Fruit fly (Drosophila melanogaster) whole organism, prepupa: ENCODE data around the gene ebi.

Source experiments
- Blimp-1 ChIP-seq: fragments of 200-800 bp; sonication (Bioruptor generic); optimal IDR thresholded peaks from 3 replicates; lab custom pipeline; 2017; ENCODE audit warnings: missing biosample characterization, missing genetic modification characterization, mild to moderate bottlenecking, moderate library complexity, missing genetic modification reagents
- CG10631 ChIP-seq: fragments of 200-800 bp; sonication (Bioruptor generic); optimal IDR thresholded peaks from 2 replicates; lab custom pipeline; 2016; ENCODE audit warnings: missing biosample characterization, missing genetic modification characterization
- CG10669 ChIP-seq: fragments of 200-800 bp; sonication (Bioruptor generic); optimal IDR thresholded peaks from 3 replicates; lab custom pipeline; 2018; ENCODE audit warnings: missing biosample characterization, mild to moderate bottlenecking, missing genetic modification characterization, moderate library complexity
- CG11294 ChIP-seq: fragments of 200-800 bp; sonication (Bioruptor generic); IDR thresholded peaks from 2 replicates; pipeline ENCODE4 v1.3.6; 2022; ENCODE audit warnings: missing biosample characterization, missing genetic modification characterization
- CG11762 ChIP-seq: fragments of 200-800 bp; sonication (Bioruptor generic); optimal IDR thresholded peaks from 3 replicates; lab custom pipeline; 2016; ENCODE audit warnings: missing biosample characterization, missing genetic modification characterization; ENCODE audit not compliant: insufficient read depth
- CG11902 ChIP-seq: fragments of 200-800 bp; sonication (Bioruptor generic); optimal IDR thresholded peaks from 3 replicates; lab custom pipeline; 2016; ENCODE audit warnings: missing biosample characterization, missing genetic modification characterization
- CG15336 ChIP-seq: fragments of 200-800 bp; sonication (Bioruptor generic); IDR thresholded peaks from 2 replicates; pipeline ENCODE4 v1.3.6; 2022; ENCODE audit warnings: missing biosample characterization, missing genetic modification characterization
- CG1621 ChIP-seq: fragments of 200-800 bp; sonication (Bioruptor generic); optimal IDR thresholded peaks from 3 replicates; lab custom pipeline; 2018; ENCODE audit warnings: missing biosample characterization, mild to moderate bottlenecking, missing genetic modification characterization
- CG16779 ChIP-seq: fragments of 200-800 bp; sonication (Bioruptor generic); optimal IDR thresholded peaks from 3 replicates; lab custom pipeline; 2017; ENCODE audit warnings: missing biosample characterization, mild to moderate bottlenecking, missing genetic modification characterization
- CG3032 ChIP-seq: fragments of 200-800 bp; optimal IDR thresholded peaks from 2 replicates; lab custom pipeline; 2019; ENCODE audit warnings: missing biosample characterization, mild to moderate bottlenecking, missing genetic modification characterization, moderate library complexity
- CG31627 ChIP-seq: fragments of 200-800 bp; sonication (Bioruptor generic); optimal IDR thresholded peaks from 3 replicates; lab custom pipeline; 2016; ENCODE audit warnings: missing biosample characterization, missing genetic modification characterization
- CG32006 ChIP-seq: fragments of 200-800 bp; sonication (Bioruptor generic); optimal IDR thresholded peaks from 3 replicates; lab custom pipeline; 2017; ENCODE audit warnings: missing biosample characterization, mild to moderate bottlenecking, missing genetic modification characterization
- CG3919 ChIP-seq: fragments of 200-800 bp; sonication (Bioruptor generic); optimal IDR thresholded peaks from 3 replicates; lab custom pipeline; 2016; ENCODE audit warnings: missing biosample characterization, missing genetic modification characterization
- CG4318 ChIP-seq: fragments of 200-800 bp; sonication (Bioruptor generic); optimal IDR thresholded peaks from 3 replicates; lab custom pipeline; 2017; ENCODE audit warnings: missing biosample characterization, mild to moderate bottlenecking, missing genetic modification characterization
- CG6163 ChIP-seq: fragments of 200-800 bp; sonication (Bioruptor generic); IDR thresholded peaks from 3 replicates; pipeline ENCODE4 v1.3.6; 2022; ENCODE audit warnings: missing biosample characterization, missing genetic modification characterization
- CG6276 ChIP-seq: fragments of 200-800 bp; sonication (Bioruptor generic); optimal IDR thresholded peaks from 2 replicates; lab custom pipeline; 2017; ENCODE audit warnings: missing biosample characterization, mild to moderate bottlenecking, missing genetic modification characterization
- CG6808 ChIP-seq: fragments of 200-800 bp; sonication (Bioruptor generic); optimal IDR thresholded peaks from 3 replicates; lab custom pipeline; 2017; ENCODE audit warnings: missing biosample characterization, missing genetic modification characterization, mild to moderate bottlenecking, moderate library complexity, missing genetic modification reagents
- CG7368 ChIP-seq: fragments of 200-800 bp; sonication (Bioruptor generic); optimal IDR thresholded peaks from 3 replicates; lab custom pipeline; 2016; ENCODE audit warnings: missing biosample characterization, missing genetic modification characterization
- CG8119 ChIP-seq: fragments of 200-800 bp; sonication (Bioruptor generic); IDR thresholded peaks from 3 replicates; pipeline ENCODE4 v1.3.6; 2022; ENCODE audit warnings: missing biosample characterization, missing genetic modification characterization
- CG8319 ChIP-seq: fragments of 200-800 bp; sonication (Bioruptor generic); optimal IDR thresholded peaks from 3 replicates; lab custom pipeline; 2016; ENCODE audit warnings: missing biosample characterization, missing genetic modification characterization
- CG8632 ChIP-seq: fragments of 200-800 bp; sonication (Bioruptor generic); optimal IDR thresholded peaks from 3 replicates; lab custom pipeline; 2016; ENCODE audit warnings: missing biosample characterization, missing genetic modification characterization
- Eip75B ChIP-seq: fragments of 200-800 bp; sonication (Bioruptor generic); optimal IDR thresholded peaks from 3 replicates; lab custom pipeline; 2016; ENCODE audit warnings: missing biosample characterization, missing genetic modification characterization
- Eip93F ChIP-seq: fragments of 200-800 bp; sonication (Bioruptor generic); optimal IDR thresholded peaks from 2 replicates; lab custom pipeline; 2016; ENCODE audit warnings: missing biosample characterization, mild to moderate bottlenecking, missing genetic modification characterization
- Ets21C ChIP-seq: fragments of 200-800 bp; sonication (Bioruptor generic); optimal IDR thresholded peaks from 3 replicates; lab custom pipeline; 2016; ENCODE audit warnings: missing biosample characterization, missing genetic modification characterization
- Ets96B ChIP-seq: fragments of 200-800 bp; optimal IDR thresholded peaks from 2 replicates; lab custom pipeline; 2019; ENCODE audit warnings: missing biosample characterization, mild to moderate bottlenecking, missing genetic modification characterization, moderate library complexity
- Hr38 ChIP-seq: sonication (Bioruptor generic); optimal IDR thresholded peaks from 2 replicates; lab custom pipeline; 2016; ENCODE audit warnings: missing biosample characterization, missing genetic modification characterization
- Hr39 ChIP-seq: fragments of 200-800 bp; sonication (Bioruptor generic); optimal IDR thresholded peaks from 2 replicates; lab custom pipeline; 2016; ENCODE audit warnings: missing biosample characterization, missing genetic modification characterization
- Hr4 ChIP-seq: fragments of 200-800 bp; sonication (Bioruptor generic); optimal IDR thresholded peaks from 3 replicates; lab custom pipeline; 2016; ENCODE audit warnings: missing biosample characterization, missing genetic modification characterization
- Met ChIP-seq: fragments of 200-800 bp; sonication (Bioruptor generic); optimal IDR thresholded peaks from 3 replicates; lab custom pipeline; 2016; ENCODE audit warnings: missing biosample characterization, missing genetic modification characterization
- OdsH ChIP-seq: fragments of 200-800 bp; sonication (Bioruptor generic); optimal IDR thresholded peaks from 3 replicates; lab custom pipeline; 2016; ENCODE audit warnings: missing biosample characterization, missing genetic modification characterization
- Smox ChIP-seq: fragments of 200-800 bp; sonication (Bioruptor generic); optimal IDR thresholded peaks from 3 replicates; lab custom pipeline; 2016; ENCODE audit warnings: missing biosample characterization, missing genetic modification characterization
- Sox102F ChIP-seq: fragments of 200-800 bp; sonication (Bioruptor generic); optimal IDR thresholded peaks from 2 replicates; lab custom pipeline; 2016; ENCODE audit warnings: missing biosample characterization, mild to moderate bottlenecking, missing genetic modification characterization
- Sox14 ChIP-seq: fragments of 200-800 bp; sonication (Bioruptor generic); optimal IDR thresholded peaks from 3 replicates; lab custom pipeline; 2016; ENCODE audit warnings: missing biosample characterization, missing genetic modification characterization
- Sox15 ChIP-seq: fragments of 200-800 bp; sonication (Bioruptor generic); optimal IDR thresholded peaks from 3 replicates; lab custom pipeline; 2016; ENCODE audit warnings: missing biosample characterization, missing genetic modification characterization
- acj6 ChIP-seq: fragments of 200-800 bp; sonication (Bioruptor generic); optimal IDR thresholded peaks from 3 replicates; lab custom pipeline; 2016; ENCODE audit warnings: missing biosample characterization, missing genetic modification characterization
- cyc ChIP-seq: fragments of 200-800 bp; sonication (Bioruptor generic); optimal IDR thresholded peaks from 3 replicates; lab custom pipeline; 2016; ENCODE audit warnings: missing biosample characterization, missing genetic modification characterization
- dac ChIP-seq: fragments of 200-800 bp; sonication (Bioruptor generic); optimal IDR thresholded peaks from 2 replicates; lab custom pipeline; 2017; ENCODE audit warnings: missing biosample characterization, mild to moderate bottlenecking, missing genetic modification characterization
- dsx ChIP-seq: fragments of 200-800 bp; optimal IDR thresholded peaks from 3 replicates; lab custom pipeline; 2019; ENCODE audit warnings: missing biosample characterization, mild to moderate bottlenecking, missing genetic modification characterization, moderate library complexity; ENCODE audit not compliant: poor library complexity, severe bottlenecking
- esn ChIP-seq: fragments of 200-800 bp; sonication (Bioruptor generic); optimal IDR thresholded peaks from 2 replicates; lab custom pipeline; 2016; ENCODE audit warnings: missing biosample characterization, mild to moderate bottlenecking, missing genetic modification characterization, moderate library complexity
- fd59A ChIP-seq: fragments of 200-800 bp; sonication (Bioruptor generic); optimal IDR thresholded peaks from 2 replicates; lab custom pipeline; 2017; ENCODE audit warnings: missing biosample characterization, mild to moderate bottlenecking, missing genetic modification characterization, missing genetic modification reagents
- fd85E ChIP-seq: fragments of 200-800 bp; sonication (Bioruptor generic); optimal IDR thresholded peaks from 3 replicates; lab custom pipeline; 2016; ENCODE audit warnings: missing biosample characterization, missing genetic modification characterization
- lz ChIP-seq: fragments of 200-800 bp; sonication (Bioruptor generic); optimal IDR thresholded peaks from 3 replicates; lab custom pipeline; 2016; ENCODE audit warnings: missing biosample characterization, missing genetic modification characterization
- salr ChIP-seq, 2 experiments: fragments of 200-800 bp; sonication (Bioruptor generic); optimal IDR thresholded peaks; 3 replicates each; lab custom pipeline; 2016 to 2018; ENCODE audit warnings: missing biosample characterization in 2 of 2, missing genetic modification characterization in 2 of 2, mild to moderate bottlenecking in 1 of 2
- spab ChIP-seq: fragments of 200-800 bp; sonication (Bioruptor generic); optimal IDR thresholded peaks from 2 replicates; lab custom pipeline; 2017; ENCODE audit warnings: missing biosample characterization, mild to moderate bottlenecking, missing genetic modification characterization, missing genetic modification reagents
- ss ChIP-seq, 2 experiments: fragments of 200-800 bp; sonication (Bioruptor generic); optimal IDR thresholded peaks; 2 replicates in 1 of 2; 3 replicates in 1 of 2; lab custom pipeline; 2017 to 2018; ENCODE audit warnings: mild to moderate bottlenecking in 2 of 2, missing biosample characterization in 2 of 2, missing genetic modification characterization in 2 of 2, moderate library complexity in 1 of 2
- vri ChIP-seq: fragments of 200-800 bp; sonication (Bioruptor generic); optimal IDR thresholded peaks from 3 replicates; lab custom pipeline; 2016; ENCODE audit warnings: missing biosample characterization, mild to moderate bottlenecking, missing genetic modification characterization

Gene ebi

dm6 chr2L:427338-428234, 12.7 kb downstream of the ebi start (continued):
- TF ChIP-seq spab (GFP tag; lab: Kevin White, UChicago): peak; percentile 94
- TF ChIP-seq CG11294 (GFP tag; lab: Robert Waterston, UW): peak; percentile 78
- TF ChIP-seq CG11762: peak; percentile 91
- peak; percentile 82 for TF ChIP-seq CG16779 (tag; lab: Kevin White, UChicago)
- peak; percentile 96 for TF ChIP-seq CG3919
- TF ChIP-seq Hr4 (GFP tag; lab: Kevin White, UChicago): peak; percentile 97
- peak; percentile 91 for TF ChIP-seq Eip93F (GFP tag; lab: Kevin White, UChicago)
- TF ChIP-seq CG7368: peak; percentile 93
- TF ChIP-seq Hr38 (GFP tag; lab: Kevin White, UChicago): peak; percentile 83
- peak; percentile 88 for TF ChIP-seq CG1621 (tag; lab: Kevin White, UChicago)
- peak; percentile 97 for TF ChIP-seq CG15336 (GFP tag; lab: Robert Waterston, UW)
- TF ChIP-seq Ets96B (tag; lab: Kevin White, UChicago): peak; percentile 81
- TF ChIP-seq Smox: peak; percentile 95
- TF ChIP-seq esn (GFP tag; lab: Kevin White, UChicago): peak; percentile 97
- TF ChIP-seq Eip75B (GFP tag; lab: Kevin White, UChicago): peak; percentile 96
- TF ChIP-seq dsx (GFP tag; lab: Kevin White, UChicago): peak; percentile 96
- TF ChIP-seq CG6808 (GFP tag; lab: Kevin White, UChicago): peak; percentile 94
- TF ChIP-seq Sox15 (GFP tag; lab: Kevin White, UChicago): peak; percentile 77
- TF ChIP-seq Ets21C (GFP tag; lab: Kevin White, UChicago): peak; percentile 92
- TF ChIP-seq lz (GFP tag; lab: Kevin White, UChicago): peak; percentile 94
- peak; percentile 89 for TF ChIP-seq fd59A (GFP tag; lab: Kevin White, UChicago)
- TF ChIP-seq CG10669 (GFP tag; lab: Kevin White, UChicago): peak; percentile 86
- TF ChIP-seq cyc (GFP tag; lab: Kevin White, UChicago): peak; percentile 91
- peak; percentile 92 for TF ChIP-seq Hr39
- peak; percentile 95 for TF ChIP-seq Met (GFP tag; lab: Kevin White, UChicago)
- peak; percentile 84 for TF ChIP-seq fd85E (GFP tag; lab: Kevin White, UChicago)
- peak; percentile 91 for TF ChIP-seq CG6276 (GFP tag; lab: Kevin White, UChicago)
- TF ChIP-seq ss (GFP tag; optimal IDR thresholded peaks at IDR 0.05; lab: Kevin White, UChicago): peak; percentile 93 to 97
- peak; percentile 93 for TF ChIP-seq CG10631 (GFP tag; lab: Kevin White, UChicago)
- peak; percentile 95 for TF ChIP-seq dac (GFP tag; lab: Kevin White, UChicago)
- TF ChIP-seq OdsH: peak; percentile 96
- TF ChIP-seq Sox14 (GFP tag; lab: Kevin White, UChicago): peak; percentile 95
- peak; percentile 80 for TF ChIP-seq Blimp-1 (GFP tag; lab: Kevin White, UChicago)
- peak; percentile 93 for TF ChIP-seq acj6 (GFP tag; lab: Kevin White, UChicago)
- TF ChIP-seq salr (GFP tag; optimal IDR thresholded peaks at IDR 0.05; lab: Kevin White, UChicago): peak; percentile 82 to 89
- TF ChIP-seq vri (GFP tag; lab: Kevin White, UChicago): peak; percentile 95
- TF ChIP-seq CG8632 (GFP tag; lab: Kevin White, UChicago): peak; percentile 91

- no peak for TF ChIP-seq Sox15 (GFP tag; lab: Kevin White, UChicago)
- no peak for TF ChIP-seq Hr38 (GFP tag; lab: Kevin White, UChicago)
- TF ChIP-seq Sox102F (GFP tag; lab: Kevin White, UChicago): no peak
- no peak for TF ChIP-seq CG1621 (tag; lab: Kevin White, UChicago)
- peak; percentile 12 for TF ChIP-seq Hr4 (GFP tag; lab: Kevin White, UChicago)
- no peak for TF ChIP-seq CG31627 (GFP tag; lab: Kevin White, UChicago)
- TF ChIP-seq CG6808 (GFP tag; lab: Kevin White, UChicago): no peak
- peak; percentile 3 for TF ChIP-seq CG4318 (GFP tag; lab: Kevin White, UChicago)
- no peak for TF ChIP-seq Ets96B (tag; lab: Kevin White, UChicago)
- TF ChIP-seq CG11902 (GFP tag; lab: Kevin White, UChicago): no peak
- peak; percentile 45 for TF ChIP-seq CG32006 (GFP tag; lab: Kevin White, UChicago)
- no peak for TF ChIP-seq CG11294 (GFP tag; lab: Robert Waterston, UW)
- TF ChIP-seq CG3032 (tag; lab: Kevin White, UChicago): no peak
- TF ChIP-seq CG8119: 0 out of 3 replicates have a peak, but pooled peaks have one; percentile 16
- TF ChIP-seq CG8319 (GFP tag; lab: Kevin White, UChicago): no peak
- TF ChIP-seq lz (GFP tag; lab: Kevin White, UChicago): no peak
- no peak for TF ChIP-seq fd59A (GFP tag; lab: Kevin White, UChicago)
- TF ChIP-seq CG16779 (tag; lab: Kevin White, UChicago): no peak
- no peak for TF ChIP-seq CG6163 (GFP tag; lab: Robert Waterston, UW)
These were observed 13.6 kb downstream of the ebi start for dm6 chr2L:428380-428989.
